Fruit fly (Drosophila melanogaster) whole organism, embryonic: ENCODE data around the gene RASSF8.

Source experiments
- Aef1 ChIP-seq: fragments of 200-800 bp; sonication (Bioruptor generic); IDR thresholded peaks from 3 replicates; pipeline ENCODE4 v1.3.6; 2022; ENCODE audit warnings: missing biosample characterization, missing genetic modification characterization
- B-H2 ChIP-seq: fragments of 200-800 bp; sonication (Bioruptor generic); optimal IDR thresholded peaks from 2 replicates; lab custom pipeline; 2018; ENCODE audit warnings: missing biosample characterization, mild to moderate bottlenecking, missing genetic modification characterization
- CG11456 ChIP-seq: fragments of 200-800 bp; sonication (Bioruptor generic); IDR thresholded peaks from 3 replicates; pipeline ENCODE4 v1.3.6; 2022; ENCODE audit warnings: missing biosample characterization, missing genetic modification characterization
- CG12659 ChIP-seq: fragments of 200-800 bp; sonication (Bioruptor generic); optimal IDR thresholded peaks from 3 replicates; lab custom pipeline; 2017; ENCODE audit warnings: mild to moderate bottlenecking, missing biosample characterization, missing genetic modification reagents, missing genetic modification characterization
- CG12942 ChIP-seq: fragments of 200-800 bp; sonication (Bioruptor generic); optimal IDR thresholded peaks from 3 replicates; lab custom pipeline; 2016; ENCODE audit warnings: missing biosample characterization, missing genetic modification characterization
- CG13287 ChIP-seq: fragments of 200-800 bp; sonication (Bioruptor generic); IDR thresholded peaks from 2 replicates; pipeline ENCODE4 v1.3.6; 2022; ENCODE audit warnings: missing biosample characterization, missing genetic modification characterization; ENCODE audit not compliant: partially characterized antibody
- CG17328 ChIP-seq: fragments of 200-800 bp; sonication (Bioruptor generic); IDR thresholded peaks from 2 replicates; pipeline ENCODE4 v1.3.6; 2022; ENCODE audit warnings: missing biosample characterization, missing genetic modification characterization
- CG17359 ChIP-seq: fragments of 200-800 bp; sonication (Bioruptor generic); optimal IDR thresholded peaks from 3 replicates; lab custom pipeline; 2018; ENCODE audit warnings: missing biosample characterization, mild to moderate bottlenecking, missing genetic modification characterization, moderate library complexity
- CG17568 ChIP-seq: fragments of 200-800 bp; sonication (Bioruptor generic); optimal IDR thresholded peaks from 2 replicates; lab custom pipeline; 2018; ENCODE audit warnings: missing biosample characterization, mild to moderate bottlenecking, missing genetic modification characterization, moderate library complexity
- CG1792 ChIP-seq: fragments of 200-800 bp; sonication (Bioruptor generic); optimal IDR thresholded peaks from 2 replicates; lab custom pipeline; 2016; ENCODE audit warnings: missing biosample characterization, missing genetic modification characterization
- CG2129 ChIP-seq: fragments of 200-800 bp; sonication (Bioruptor generic); IDR thresholded peaks from 2 replicates; pipeline ENCODE4 v1.3.6; 2022; ENCODE audit warnings: missing biosample characterization, missing genetic modification characterization; ENCODE audit not compliant: partially characterized antibody
- CG2712 ChIP-seq: fragments of 200-800 bp; optimal IDR thresholded peaks from 3 replicates; lab custom pipeline; 2019; ENCODE audit warnings: missing biosample characterization, mild to moderate bottlenecking, missing genetic modification characterization, moderate library complexity
- CG2875 ChIP-seq: fragments of 200-800 bp; sonication (Bioruptor generic); optimal IDR thresholded peaks from 2 replicates; lab custom pipeline; 2017; ENCODE audit warnings: missing biosample characterization, mild to moderate bottlenecking, missing genetic modification characterization, missing genetic modification reagents
- CG30403 ChIP-seq: fragments of 200-800 bp; sonication (Bioruptor generic); optimal IDR thresholded peaks from 3 replicates; lab custom pipeline; 2016; ENCODE audit warnings: missing biosample characterization, missing genetic modification characterization
- CG4360 ChIP-seq: fragments of 200-800 bp; sonication (Bioruptor generic); IDR thresholded peaks from 2 replicates; pipeline ENCODE4 v1.3.6; 2022; ENCODE audit warnings: missing biosample characterization, missing genetic modification characterization
- CG7963 ChIP-seq: fragments of 200-800 bp; sonication (Bioruptor generic); IDR thresholded peaks from 3 replicates; pipeline ENCODE4 v1.3.6; 2022; ENCODE audit warnings: missing biosample characterization, missing genetic modification characterization; ENCODE audit not compliant: partially characterized antibody
- D19A ChIP-seq: fragments of 200-800 bp; optimal IDR thresholded peaks from 3 replicates; lab custom pipeline; 2019; ENCODE audit warnings: missing biosample characterization, mild to moderate bottlenecking, missing genetic modification characterization, moderate library complexity
- Dip2 ChIP-seq: fragments of 200-800 bp; sonication (Bioruptor generic); IDR thresholded peaks from 2 replicates; pipeline ENCODE4 v1.3.6; 2022; ENCODE audit warnings: missing biosample characterization, missing genetic modification characterization
- Dp ChIP-seq: fragments of 200-800 bp; sonication (Bioruptor generic); optimal IDR thresholded peaks from 2 replicates; lab custom pipeline; 2018; ENCODE audit warnings: missing biosample characterization, mild to moderate bottlenecking, missing genetic modification characterization, moderate library complexity
- Drgx ChIP-seq: fragments of 200-800 bp; sonication (Bioruptor generic); IDR thresholded peaks from 2 replicates; pipeline ENCODE4 v1.3.6; 2022; ENCODE audit warnings: missing biosample characterization, missing genetic modification characterization
- Lpt ChIP-seq: fragments of >200 bp; optimal IDR thresholded peaks from 2 replicates; lab custom pipeline; 2018; ENCODE audit warnings: missing biosample characterization, missing genetic modification characterization
- Meics ChIP-seq: fragments of 200-800 bp; sonication (Bioruptor generic); optimal IDR thresholded peaks from 2 replicates; lab custom pipeline; 2017; ENCODE audit warnings: missing biosample characterization, mild to moderate bottlenecking, missing genetic modification characterization
- Oli ChIP-seq: fragments of 200-800 bp; sonication (Bioruptor generic); optimal IDR thresholded peaks from 2 replicates; lab custom pipeline; 2018; ENCODE audit warnings: missing biosample characterization, mild to moderate bottlenecking, missing genetic modification characterization, moderate library complexity
- Scr ChIP-seq: fragments of 200-800 bp; sonication (Bioruptor generic); IDR thresholded peaks from 2 replicates; pipeline ENCODE4 v1.3.6; 2022; ENCODE audit warnings: missing biosample characterization, missing genetic modification characterization; ENCODE audit not compliant: partially characterized antibody
- Sin3A ChIP-seq: fragments of >200 bp; optimal IDR thresholded peaks from 2 replicates; lab custom pipeline; 2018
- Ssrp ChIP-seq: fragments of 200-800 bp; sonication (Bioruptor generic); optimal IDR thresholded peaks from 2 replicates; lab custom pipeline; 2018; ENCODE audit warnings: missing biosample characterization, mild to moderate bottlenecking, missing genetic modification characterization, moderate library complexity
- ato ChIP-seq: fragments of 200-800 bp; sonication (Bioruptor generic); IDR thresholded peaks from 2 replicates; pipeline ENCODE4 v1.3.6; 2022; ENCODE audit warnings: missing biosample characterization, missing genetic modification characterization; ENCODE audit not compliant: partially characterized antibody
- bcd ChIP-seq: fragments of 200-800 bp; sonication (Bioruptor generic); optimal IDR thresholded peaks from 2 replicates; lab custom pipeline; 2017; ENCODE audit warnings: missing biosample characterization, mild to moderate bottlenecking, missing genetic modification characterization
- cas ChIP-seq: fragments of 200-800 bp; sonication (Bioruptor generic); IDR thresholded peaks from 2 replicates; pipeline ENCODE4 v1.3.6; 2022; ENCODE audit warnings: missing biosample characterization, missing genetic modification characterization
- chinmo ChIP-seq: fragments of 200-800 bp; sonication (Bioruptor generic); IDR thresholded peaks from 4 replicates; pipeline ENCODE4 v1.3.6; 2022; ENCODE audit warnings: missing biosample characterization, missing genetic modification characterization; ENCODE audit not compliant: partially characterized antibody
- danr ChIP-seq: fragments of 200-800 bp; sonication (Bioruptor generic); IDR thresholded peaks from 2 replicates; pipeline ENCODE4 v1.3.6; 2022; ENCODE audit warnings: missing biosample characterization, missing genetic modification characterization
- dpn ChIP-seq, 2 experiments: fragments of 200-800 bp; sonication (Bioruptor generic); optimal IDR thresholded peaks; 3 replicates each; lab custom pipeline; 2016; ENCODE audit warnings: missing biosample characterization in 2 of 2, missing genetic modification characterization in 2 of 2
- fd3F ChIP-seq: fragments of 200-800 bp; sonication (Bioruptor generic); optimal IDR thresholded peaks from 2 replicates; lab custom pipeline; 2018; ENCODE audit warnings: missing biosample characterization, mild to moderate bottlenecking, missing genetic modification characterization, moderate library complexity
- gcm ChIP-seq: fragments of 200-800 bp; sonication (Bioruptor generic); optimal IDR thresholded peaks from 2 replicates; lab custom pipeline; 2019; ENCODE audit warnings: missing biosample characterization, mild to moderate bottlenecking, missing genetic modification characterization, moderate library complexity
- gcm2 ChIP-seq: fragments of 200-800 bp; sonication (Bioruptor generic); optimal IDR thresholded peaks from 2 replicates; lab custom pipeline; 2016; ENCODE audit warnings: missing biosample characterization, missing genetic modification characterization
- gsb-n ChIP-seq: fragments of 200-800 bp; sonication (Bioruptor generic); optimal IDR thresholded peaks from 3 replicates; lab custom pipeline; 2018; ENCODE audit warnings: missing biosample characterization, mild to moderate bottlenecking, missing genetic modification characterization
- ham ChIP-seq: fragments of 200-800 bp; sonication (Bioruptor generic); IDR thresholded peaks from 2 replicates; pipeline ENCODE4 v1.3.6; 2022; ENCODE audit warnings: missing biosample characterization, missing genetic modification characterization
- hbn ChIP-seq: fragments of 200-800 bp; sonication (Bioruptor generic); IDR thresholded peaks from 2 replicates; pipeline ENCODE4 v1.3.6; 2022; ENCODE audit warnings: missing biosample characterization, missing genetic modification characterization; ENCODE audit not compliant: partially characterized antibody
- jing ChIP-seq: fragments of 200-800 bp; sonication (Bioruptor generic); optimal IDR thresholded peaks from 2 replicates; lab custom pipeline; 2018; ENCODE audit warnings: missing biosample characterization, mild to moderate bottlenecking, missing genetic modification characterization
- lmd ChIP-seq: fragments of 200-800 bp; sonication (Bioruptor generic); IDR thresholded peaks from 2 replicates; pipeline ENCODE4 v1.3.6; 2022; ENCODE audit warnings: missing biosample characterization, missing genetic modification characterization
- mirr ChIP-seq: fragments of 200-800 bp; sonication (Bioruptor generic); optimal IDR thresholded peaks from 3 replicates; lab custom pipeline; 2018; ENCODE audit warnings: missing biosample characterization, mild to moderate bottlenecking, missing genetic modification characterization
- pnt ChIP-seq: fragments of 200-800 bp; sonication (Bioruptor generic); optimal IDR thresholded peaks from 3 replicates; lab custom pipeline; 2016; ENCODE audit warnings: missing biosample characterization, missing genetic modification characterization
- slou ChIP-seq: fragments of 200-800 bp; sonication (Bioruptor generic); optimal IDR thresholded peaks from 3 replicates; lab custom pipeline; 2016; ENCODE audit warnings: missing biosample characterization, missing genetic modification characterization
- tgo ChIP-seq: fragments of 200-800 bp; sonication (Bioruptor generic); IDR thresholded peaks from 3 replicates; pipeline ENCODE4 v1.3.6; 2022; ENCODE audit warnings: missing biosample characterization, missing genetic modification characterization
- tin ChIP-seq: fragments of 200-800 bp; sonication (Bioruptor generic); optimal IDR thresholded peaks from 3 replicates; lab custom pipeline; 2016; ENCODE audit warnings: missing biosample characterization, missing genetic modification characterization
- tna ChIP-seq: fragments of 200-800 bp; sonication (Bioruptor generic); IDR thresholded peaks from 2 replicates; pipeline ENCODE4 v1.3.6; 2022; ENCODE audit warnings: missing biosample characterization, missing genetic modification characterization; ENCODE audit not compliant: partially characterized antibody
- tx ChIP-seq: fragments of 200-800 bp; sonication (Bioruptor generic); optimal IDR thresholded peaks from 2 replicates; lab custom pipeline; 2016; ENCODE audit warnings: missing biosample characterization, missing genetic modification characterization
- vnd ChIP-seq: fragments of 200-800 bp; sonication (Bioruptor generic); IDR thresholded peaks from 3 replicates; pipeline ENCODE4 v1.3.6; 2022; ENCODE audit warnings: missing biosample characterization, missing genetic modification characterization; ENCODE audit not compliant: partially characterized antibody
- zf30C ChIP-seq: fragments of 200-800 bp; sonication (Bioruptor generic); optimal IDR thresholded peaks from 3 replicates; lab custom pipeline; 2018; ENCODE audit warnings: missing biosample characterization, mild to moderate bottlenecking, missing genetic modification characterization

Gene RASSF8

DNA sequence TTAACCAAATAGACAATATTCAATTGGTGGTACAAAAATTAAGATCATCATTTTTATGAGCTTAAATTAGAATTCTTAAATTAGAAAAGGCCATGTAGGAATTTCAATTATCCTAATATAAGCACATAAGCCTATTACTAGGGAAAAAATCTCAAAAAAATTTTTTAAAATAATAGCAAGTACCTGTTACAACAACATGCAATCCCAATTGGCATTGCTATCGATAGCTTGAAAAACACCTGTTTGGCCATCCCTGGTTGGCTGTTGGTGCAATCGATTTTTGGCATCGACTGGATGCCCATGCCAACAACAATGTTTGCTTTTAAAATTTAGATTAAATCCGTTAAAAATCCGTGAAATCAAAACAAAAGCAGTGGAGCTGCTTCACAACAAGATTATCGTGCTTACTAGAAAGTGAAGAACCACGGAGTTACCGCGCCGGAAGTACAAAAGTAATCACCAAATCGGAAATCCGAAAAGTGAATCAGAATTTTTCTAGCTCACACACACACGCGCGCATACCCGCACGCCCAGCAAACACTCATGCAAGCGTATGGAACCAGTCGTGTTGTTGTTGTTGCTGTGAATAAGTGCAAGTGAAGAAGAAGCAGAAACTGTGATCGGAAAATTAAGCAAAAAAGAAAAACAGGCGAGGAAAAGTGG lies at the start of gene RASSF8 (continued):
- TF ChIP-seq D19A (tag; lab: Kevin White, UChicago) (no peak), CG17328 (GFP tag; lab: Robert Waterston, UW) (no peak), chinmo (GFP tag; lab: Robert Waterston, UW) (peak; percentile 90), CG30403 (GFP tag; lab: Kevin White, UChicago) (peak; percentile 63), pnt (GFP tag; lab: Kevin White, UChicago) (no peak), CG7963 (GFP tag; lab: Robert Waterston, UW) (peak; percentile 44; the same call in 1 of the 3 replicates), Scr (GFP tag; lab: Robert Waterston, UW) (peak; percentile 71), gsb-n (tag; lab: Kevin White, UChicago) (no peak), Dp (GFP tag; lab: Kevin White, UChicago) (peak; percentile 29), CG13287 (GFP tag; lab: Robert Waterston, UW) (peak; percentile 71), Dip2 (GFP tag; lab: Robert Waterston, UW) (no peak), mirr (GFP tag; lab: Kevin White, UChicago) (no peak), tna (GFP tag; lab: Robert Waterston, UW) (peak; percentile 8; the same call in 1 of the 2 replicates), CG2875 (no peak), CG4360 (GFP tag; lab: Robert Waterston, UW) (peak; percentile 95), zf30C (GFP tag; lab: Kevin White, UChicago) (no peak), tgo (no peak), Ssrp (no peak), Meics (GFP tag; lab: Kevin White, UChicago) (no peak), tin (GFP tag; lab: Kevin White, UChicago) (peak; percentile 10), gcm2 (GFP tag; lab: Kevin White, UChicago) (no peak), Sin3A (lab: Kevin White, UChicago) (peak; percentile 41), ato (GFP tag; lab: Robert Waterston, UW) (no peak), gcm (GFP tag; lab: Kevin White, UChicago) (peak; percentile 74), Oli (no peak), CG17568 (no peak), tx (GFP tag; lab: Kevin White, UChicago) (no peak), lmd (GFP tag; lab: Robert Waterston, UW) (peak; percentile 45; the same call in 1 of the 2 replicates), CG11456 (GFP tag; lab: Robert Waterston, UW) (peak; percentile 62; the same call in 1 of the 3 replicates), fd3F (GFP tag; lab: Kevin White, UChicago) (no peak), CG2712 (tag; lab: Kevin White, UChicago) (peak; percentile 7), Aef1 (GFP tag; lab: Robert Waterston, UW) (peak; percentile 66), CG1792 (GFP tag; lab: Kevin White, UChicago) (no peak), Drgx (GFP tag; lab: Robert Waterston, UW) (no peak), bcd (peak; percentile 14), vnd (GFP tag; lab: Robert Waterston, UW) (peak; percentile 66), dpn (GFP tag; optimal IDR thresholded peaks at IDR 0.05; lab: Kevin White, UChicago) (peak; percentile 8 to 45), B-H2 (peak; percentile 18), jing (GFP tag; lab: Kevin White, UChicago) (no peak), Lpt (GFP tag; lab: Kevin White, UChicago) (no peak), ham (no peak), CG2129 (GFP tag; lab: Robert Waterston, UW) (no peak), hbn (GFP tag; lab: Robert Waterston, UW) (peak; percentile 48; the same call in 1 of the 2 replicates), CG12942 (GFP tag; lab: Kevin White, UChicago) (no peak), slou (GFP tag; lab: Kevin White, UChicago) (no peak), cas (GFP tag; lab: Robert Waterston, UW) (no peak), CG12659 (GFP tag; lab: Kevin White, UChicago) (peak; percentile 36), CG17359 (no peak), danr (GFP tag; lab: Robert Waterston, UW) (no peak)
